Fruit fly (Drosophila melanogaster) Kc167 (cell line): ENCODE data around the gene MEP-1.

Experiments
- Sin3A ChIP-seq: fragments of >200 bp; optimal IDR thresholded peaks from 2 replicates; lab custom pipeline; 2018; ENCODE audit warnings: missing external identifiers
- h ChIP-seq: fragments of >200 bp; optimal IDR thresholded peaks from 3 replicates; lab custom pipeline; 2018; ENCODE audit warnings: missing external identifiers
- insv ChIP-seq: fragments of >200 bp; optimal IDR thresholded peaks from 3 replicates; lab custom pipeline; 2018; ENCODE audit warnings: missing external identifiers
- psq ChIP-seq: fragments of >200 bp; optimal IDR thresholded peaks from 2 replicates; lab custom pipeline; 2017; ENCODE audit warnings: missing external identifiers
- ttk ChIP-seq: sonication (Bioruptor generic); optimal IDR thresholded peaks from 2 replicates; lab custom pipeline; 2017; ENCODE audit warnings: missing external identifiers

- TF ChIP-seq h (lab: Kevin White, UChicago) (no peak), psq (lab: Kevin White, UChicago) (no peak), ttk (lab: Kevin White, UChicago) (no peak), Sin3A (no peak), insv (lab: Kevin White, UChicago) (no peak)
Measured at dm6 chr3L:2647523-2648378, 16.2 kb downstream of the MEP-1 start, which contains the start of gene CG1246.
